Fruit fly (Drosophila melanogaster) Kc167 (cell line): Measurements from ENCODE around the gene CG13066.

Experiments used
- Myc ChIP-seq: fragments of >200 bp; optimal IDR thresholded peaks from 2 replicates; lab custom pipeline; 2017; ENCODE audit warnings: missing external identifiers
- h ChIP-seq: fragments of >200 bp; optimal IDR thresholded peaks from 3 replicates; lab custom pipeline; 2018; ENCODE audit warnings: missing external identifiers
- insv ChIP-seq: fragments of >200 bp; optimal IDR thresholded peaks from 3 replicates; lab custom pipeline; 2018; ENCODE audit warnings: missing external identifiers
- ttk ChIP-seq: sonication (Bioruptor generic); optimal IDR thresholded peaks from 2 replicates; lab custom pipeline; 2017; ENCODE audit warnings: missing external identifiers

DNA sequence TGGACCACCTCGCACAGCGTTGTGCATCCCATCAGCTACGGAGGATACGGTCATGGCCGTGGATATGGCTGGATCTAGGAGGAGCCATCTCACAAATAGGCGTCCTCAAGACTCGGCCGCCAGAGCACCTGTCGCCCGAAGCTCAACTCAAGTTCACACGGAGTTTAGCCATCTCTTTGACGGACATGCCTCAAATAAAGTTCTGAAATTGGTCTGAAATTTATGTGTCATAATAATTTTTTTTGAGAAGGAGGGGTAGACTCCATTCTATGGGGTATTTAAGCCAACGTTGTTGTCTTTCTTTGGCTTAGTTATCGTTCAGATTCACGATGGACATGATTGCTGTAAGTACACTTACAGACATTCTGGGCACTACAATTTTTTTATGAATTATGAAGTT, 9.7 kb upstream of the CG13066 start, which contains the start of gene CG13070:
- TF ChIP-seq insv (lab: Kevin White, UChicago) (no peak), Myc (lab: Kevin White, UChicago) (no peak), ttk (lab: Kevin White, UChicago) (no peak), h (lab: Kevin White, UChicago) (no peak)
